Worm (Caenorhabditis elegans) whole organism, L4/young adult: ENCODE data around the gene pygo-1.
A peak's percentile ranks its signal among the peaks of the same experiment; 100 is the strongest.

Experiments
- W03F9.2 ChIP-seq: fragments of 150-350 bp; optimal IDR thresholded peaks from 2 replicates; lab custom pipeline; 2014; ENCODE audit warnings: missing biosample characterization, missing genetic modification characterization
- dao-5 ChIP-seq: sonication (generic microtip); optimal IDR thresholded peaks from 2 replicates; lab custom pipeline; 2016; ENCODE audit warnings: missing genotype, missing genetic modification characterization, moderate library complexity, missing compliant biosample characterization
- him-1 ChIP-seq: sonication (generic microtip); optimal IDR thresholded peaks from 2 replicates; lab custom pipeline; 2016; ENCODE audit warnings: missing genotype, missing genetic modification reagents, missing genetic modification characterization, missing compliant biosample characterization

- TF ChIP-seq him-1 (tag; lab: Kevin White, UChicago): peak; percentile 48
- TF ChIP-seq W03F9.2 (tag; lab: Kevin White, UChicago): no peak
- TF ChIP-seq dao-5: no peak
These were observed 20.3 kb downstream of the pygo-1 start, which contains the start of gene C02B10.3 for ce11 chrIV:5103229-5103894.
